Fruit fly (Drosophila melanogaster): Measurements from ENCODE around the gene PIG-U.

Gene PIG-U

DNA sequence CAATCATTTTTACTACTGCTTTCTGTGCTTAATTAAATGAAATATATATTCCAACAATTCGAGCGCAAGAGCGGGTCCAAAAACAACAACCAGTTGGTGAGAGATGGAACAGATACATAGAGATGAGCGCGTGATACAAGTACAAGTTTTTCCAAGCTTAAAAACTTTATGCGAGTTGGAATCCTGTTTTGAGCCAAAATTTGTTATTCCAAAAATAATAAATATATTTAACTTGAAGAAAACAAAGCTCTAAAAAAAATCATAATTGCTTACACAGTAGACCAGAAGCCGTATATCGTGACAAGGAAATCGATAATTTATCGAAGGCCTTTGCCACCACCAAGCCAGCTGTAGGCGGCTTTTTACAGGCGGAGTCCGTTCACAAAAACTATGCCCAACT, at the start of gene PIG-U, which contains the start of gene CG13097 (continued):
- TF ChIP-seq CG34406 (GFP tag; optimal IDR thresholded peaks at IDR 0.05) (peak; percentile 64), Eip93F (GFP tag; optimal IDR thresholded peaks at IDR 0.05) (peak; percentile 71), fd59A (GFP tag; optimal IDR thresholded peaks at IDR 0.05) (peak; percentile 53), CG6792 (GFP tag; optimal IDR thresholded peaks at IDR 0.05) (peak; percentile 72), CG32006 (GFP tag; optimal IDR thresholded peaks at IDR 0.05) (no peak), CG1621 (tag; optimal IDR thresholded peaks at IDR 0.05) (no peak), CG3919 (GFP tag; optimal IDR thresholded peaks at IDR 0.05) (no peak)

DNA sequence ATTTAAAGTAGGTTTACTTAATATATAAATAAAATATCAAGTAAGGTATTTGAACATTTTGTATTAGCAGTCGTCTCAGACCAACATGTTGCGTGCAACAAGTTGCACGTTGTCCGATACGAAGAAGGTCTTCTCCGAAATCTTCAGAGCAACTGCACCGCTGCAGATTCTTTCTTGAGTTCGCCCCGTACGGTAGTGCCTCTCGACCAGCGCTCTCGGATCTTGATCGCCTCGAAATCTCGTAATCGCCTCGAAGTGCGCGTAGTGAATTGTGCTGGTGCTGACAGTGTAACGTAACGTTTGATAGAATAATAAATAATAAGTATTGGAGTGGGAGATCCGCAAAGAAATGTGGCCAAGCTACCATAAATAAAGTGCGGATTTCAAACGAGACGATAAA, 48.3 kb upstream of the PIG-U start, which contains the start of gene dachs:
dachs (plus strand) TSS at position 175 of the 400 bp plus-strand sequence.
- TF ChIP-seq svp (GFP tag) (peak; percentile 30), Eip78C (GFP tag) (peak; percentile 50), CG6854 (GFP tag; optimal IDR thresholded peaks at IDR 0.05) (no peak)

DNA sequence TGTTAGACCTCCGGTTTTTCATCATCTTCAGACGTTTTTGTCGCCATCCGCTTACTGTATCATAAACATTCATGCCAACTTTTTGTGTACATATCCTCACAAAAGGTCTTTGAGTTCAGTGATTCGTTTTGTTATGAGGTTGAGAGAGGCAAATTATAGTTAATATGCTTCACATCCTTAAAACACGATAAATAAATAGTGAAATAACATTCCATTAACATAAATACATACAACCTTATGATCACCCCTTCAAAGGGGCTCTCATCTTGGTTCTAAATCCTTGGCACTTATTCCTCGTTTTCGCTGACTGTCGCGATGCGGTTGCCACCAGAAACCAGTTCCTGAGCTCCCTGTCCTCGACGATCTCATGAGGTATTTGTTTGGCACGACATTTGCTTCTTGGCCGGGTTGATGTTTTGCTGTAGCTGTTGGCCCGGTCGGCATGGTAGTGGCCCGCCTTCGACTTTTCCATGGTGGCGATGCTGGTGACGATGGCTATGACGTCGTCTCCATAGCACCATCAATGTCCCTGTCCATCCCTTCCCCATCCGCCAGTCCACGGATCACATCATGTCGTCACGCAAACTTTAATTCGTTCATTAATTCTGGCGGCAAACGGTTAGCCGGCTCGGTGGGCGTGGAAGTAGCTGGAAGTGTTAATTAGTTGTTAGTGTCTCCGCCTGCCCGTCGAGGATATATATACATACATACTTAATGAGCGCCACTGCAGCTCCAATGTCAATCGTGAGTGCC, 45.8 kb upstream of the PIG-U start:
- TF ChIP-seq CG8632 (GFP tag; optimal IDR thresholded peaks at IDR 0.05) = peak; percentile 5
- TF ChIP-seq pdm3 (GFP tag; optimal IDR thresholded peaks at IDR 0.05) = peak; percentile 20
- TF ChIP-seq svp (GFP tag) = peak; percentile 68
- no peak for TF ChIP-seq CG11294 (GFP tag; IDR thresholded peaks at IDR 0.05)
- peak; percentile 34 for TF ChIP-seq CG3919 (GFP tag; optimal IDR thresholded peaks at IDR 0.05)
- no peak for TF ChIP-seq CG15336 (GFP tag; IDR thresholded peaks at IDR 0.05)
- peak; percentile 21 for TF ChIP-seq CG10631 (GFP tag; optimal IDR thresholded peaks at IDR 0.05)
- no peak for TF ChIP-seq CG6854 (GFP tag; optimal IDR thresholded peaks at IDR 0.05)
- TF ChIP-seq acj6 (GFP tag; optimal IDR thresholded peaks at IDR 0.05) = peak; percentile 15
- peak; percentile 41 for TF ChIP-seq esn (GFP tag; optimal IDR thresholded peaks at IDR 0.05)
- TF ChIP-seq CG7368 (GFP tag; optimal IDR thresholded peaks at IDR 0.05) = no peak
- TF ChIP-seq vri (GFP tag; optimal IDR thresholded peaks at IDR 0.05) = peak; percentile 14
- no peak for TF ChIP-seq Ets21C (GFP tag; optimal IDR thresholded peaks at IDR 0.05)
- TF ChIP-seq achi (GFP tag; optimal IDR thresholded peaks at IDR 0.05) = peak; percentile 32
- peak; percentile 52 for TF ChIP-seq Sox102F (GFP tag; optimal IDR thresholded peaks at IDR 0.05)
- peak; percentile 21 for TF ChIP-seq CG3032 (tag; optimal IDR thresholded peaks at IDR 0.05)
- peak; percentile 48 for TF ChIP-seq Met (GFP tag; optimal IDR thresholded peaks at IDR 0.05)
- TF ChIP-seq ss (GFP tag; optimal IDR thresholded peaks at IDR 0.05) = peak in 1 of 2 experiments; percentile 94
- TF ChIP-seq CG8119 (GFP tag; IDR thresholded peaks at IDR 0.05) = no peak
- no peak for TF ChIP-seq CG1621 (tag; optimal IDR thresholded peaks at IDR 0.05)
- TF ChIP-seq CG6163 (GFP tag; IDR thresholded peaks at IDR 0.05) = no peak
- TF ChIP-seq cyc (GFP tag; optimal IDR thresholded peaks at IDR 0.05) = peak; percentile 8
- TF ChIP-seq CG6792 (GFP tag; optimal IDR thresholded peaks at IDR 0.05) = peak; percentile 28
- peak; percentile 32 for TF ChIP-seq OdsH (GFP tag; optimal IDR thresholded peaks at IDR 0.05)
- TF ChIP-seq lz (GFP tag; optimal IDR thresholded peaks at IDR 0.05) = peak; percentile 23
- TF ChIP-seq Smox (GFP tag; optimal IDR thresholded peaks at IDR 0.05) = peak; percentile 29
- peak; percentile 36 for TF ChIP-seq CG31627 (GFP tag; optimal IDR thresholded peaks at IDR 0.05)
- peak; percentile 24 for TF ChIP-seq Eip75B (GFP tag; optimal IDR thresholded peaks at IDR 0.05)
- no peak for TF ChIP-seq dac (GFP tag; optimal IDR thresholded peaks at IDR 0.05)
- peak; percentile 79 for TF ChIP-seq Eip78C (GFP tag)
- TF ChIP-seq Hr39 (GFP tag; optimal IDR thresholded peaks at IDR 0.05) = peak; percentile 44
- no peak for TF ChIP-seq fd59A (GFP tag; optimal IDR thresholded peaks at IDR 0.05)
- peak; percentile 47 for TF ChIP-seq topi (GFP tag; optimal IDR thresholded peaks at IDR 0.05)
- TF ChIP-seq Sox14 (GFP tag; optimal IDR thresholded peaks at IDR 0.05) = peak; percentile 7
- TF ChIP-seq CG32006 (GFP tag; optimal IDR thresholded peaks at IDR 0.05) = peak; percentile 37
- TF ChIP-seq Blimp-1 (GFP tag; optimal IDR thresholded peaks at IDR 0.05) = peak; percentile 1

Measured in whole organism, prepupa.